Worm (Caenorhabditis elegans): ENCODE measurements around the gene sysm-1.
A peak's percentile ranks its signal among the peaks of the same experiment; 100 is the strongest.

The sysm-1 gene

ce11 chrII:9056215-9056819, 26.7 kb downstream of the sysm-1 start (continued):
- peak; percentile 33 for TF ChIP-seq zim-3 (tag; optimal IDR thresholded peaks at IDR 0.05)
- TF ChIP-seq pbrm-1 (GFP tag; IDR thresholded peaks at IDR 0.05) = peak; percentile 80; the same call in 1 of the 2 replicates
- 0 out of 2 replicates have a peak, but pooled peaks have one; percentile 27 for TF ChIP-seq ceh-40 (GFP tag; IDR thresholded peaks at IDR 0.05)
- TF ChIP-seq rpc-1 (optimal IDR thresholded peaks at IDR 0.05) = no peak
- TF ChIP-seq rpc-1 (tag; optimal IDR thresholded peaks at IDR 0.05) = no peak
- peak; percentile 41 for TF ChIP-seq snpc-4 (GFP tag; optimal IDR thresholded peaks at IDR 0.05)
- peak in 2 of 4 experiments; percentile 24 to 57 for TF ChIP-seq snpc-4 (tag; optimal IDR thresholded peaks at IDR 0.05)
- no peak for TF ChIP-seq ccch-3 (GFP tag; optimal IDR thresholded peaks at IDR 0.05)
- no peak for TF ChIP-seq F57A8.1 (GFP tag; optimal IDR thresholded peaks at IDR 0.05)
- TF ChIP-seq snpc-3.4 (tag; optimal IDR thresholded peaks at IDR 0.05) = peak; percentile 80
- no peak for TF ChIP-seq akir-1 (GFP tag; optimal IDR thresholded peaks at IDR 0.05)
- peak; percentile 37 for TF ChIP-seq xnd-1 (tag; optimal IDR thresholded peaks at IDR 0.05)
- peak; percentile 42; the same call in 1 of the 2 replicates for TF ChIP-seq zfh-2 (GFP tag; conservative IDR thresholded peaks at IDR 0.05)
- no peak for TF ChIP-seq Y53F4B.3 (GFP tag; IDR thresholded peaks at IDR 0.05)
- peak; percentile 17 for TF ChIP-seq unc-130 (GFP tag; optimal IDR thresholded peaks at IDR 0.05)
- TF ChIP-seq die-1 (tag; optimal IDR thresholded peaks at IDR 0.05) = peak; percentile 55
- no peak for TF ChIP-seq bed-1 (GFP tag; IDR thresholded peaks at IDR 0.05)
- TF ChIP-seq lin-40 (tag; optimal IDR thresholded peaks at IDR 0.05) = no peak
- no peak for TF ChIP-seq egl-18 (GFP tag; IDR thresholded peaks at IDR 0.05)
- no peak for TF ChIP-seq ztf-25 (GFP tag; IDR thresholded peaks at IDR 0.05)
- TF ChIP-seq ztf-22 (GFP tag; optimal IDR thresholded peaks at IDR 0.05) = no peak
- TF ChIP-seq nfya-1 (tag; optimal IDR thresholded peaks at IDR 0.05; ENCODE audit: borderline replicate concordance, insufficient read depth) = no peak
- TF ChIP-seq dox-1 (GFP tag; IDR thresholded peaks at IDR 0.05) = peak; percentile 58
- 0 out of 2 replicates have a peak, but pooled peaks have one; percentile 20 for TF ChIP-seq madf-8 (GFP tag; conservative IDR thresholded peaks at IDR 0.05)
- TF ChIP-seq madf-6 (GFP tag; IDR thresholded peaks at IDR 0.05) = peak; percentile 82
- no peak for TF ChIP-seq gei-17 (GFP tag; optimal IDR thresholded peaks at IDR 0.05)
- peak; percentile 71 for TF ChIP-seq nfyb-1 (GFP tag; IDR thresholded peaks at IDR 0.05)
- peak; percentile 57 for TF ChIP-seq lsl-1 (GFP tag; optimal IDR thresholded peaks at IDR 0.05)
- TF ChIP-seq attf-3 (GFP tag; conservative IDR thresholded peaks at IDR 0.05) = no peak
- no peak for TF ChIP-seq ceh-79 (tag; optimal IDR thresholded peaks at IDR 0.05)
- TF ChIP-seq ZK185.1 (tag; optimal IDR thresholded peaks at IDR 0.05; ENCODE audit: poor library complexity, severe bottlenecking) = no peak
- peak in 1 of 3 experiments; percentile 43 for TF ChIP-seq lin-35 (GFP tag; optimal IDR thresholded peaks at IDR 0.05)
- TF ChIP-seq F23B12.7 (tag; optimal IDR thresholded peaks at IDR 0.05; ENCODE audit: insufficient read depth) = no peak
- no peak for TF ChIP-seq F22D6.2 (tag; optimal IDR thresholded peaks at IDR 0.05)
- TF ChIP-seq sptf-2 (GFP tag; optimal IDR thresholded peaks at IDR 0.05) = no peak
- TF ChIP-seq hrde-1 (tag; optimal IDR thresholded peaks at IDR 0.05; ENCODE audit: borderline replicate concordance) = peak; percentile 94
- peak; percentile 32 for TF ChIP-seq somi-1 (GFP tag; optimal IDR thresholded peaks at IDR 0.05)
- TF ChIP-seq B0019.2 (GFP tag; conservative IDR thresholded peaks at IDR 0.05) = no peak
- TF ChIP-seq hmg-20 (GFP tag; IDR thresholded peaks at IDR 0.05) = no peak
- TF ChIP-seq hmg-1.2 (GFP tag; IDR thresholded peaks at IDR 0.05) = peak; percentile 41; the same call in 1 of the 2 replicates
- TF ChIP-seq tlf-1 (GFP tag; optimal IDR thresholded peaks at IDR 0.05) = peak; percentile 80
- TF ChIP-seq ztf-3 (GFP tag; optimal IDR thresholded peaks at IDR 0.05) = no peak
- peak; percentile 65 for TF ChIP-seq F52B5.7 (tag; optimal IDR thresholded peaks at IDR 0.05)
- no peak for TF ChIP-seq ztf-18 (tag; optimal IDR thresholded peaks at IDR 0.05)
- TF ChIP-seq D2030.7 (GFP tag; IDR thresholded peaks at IDR 0.05) = peak; percentile 60; the same call in 1 of the 2 replicates
- TF ChIP-seq mel-28 (tag; optimal IDR thresholded peaks at IDR 0.05; ENCODE audit: borderline replicate concordance) = no peak
- TF ChIP-seq nhr-80 (tag; optimal IDR thresholded peaks at IDR 0.05) = no peak
